Worm (Caenorhabditis elegans) whole organism, L4 larva: ENCODE measurements around the gene C49H3.4.

Experiments used
- D1046.2 ChIP-seq: fragments of 200-800 bp; sonication (Bioruptor generic); IDR thresholded peaks from 2 replicates; pipeline ENCODE4 v1.3.6; 2022; ENCODE audit warnings: missing genetic modification characterization, missing compliant biosample characterization
- T20F7.1 ChIP-seq: fragments of 200-800 bp; sonication (Bioruptor generic); optimal IDR thresholded peaks from 2 replicates; lab custom pipeline; 2018; ENCODE audit warnings: mild to moderate bottlenecking, missing genetic modification characterization, missing compliant biosample characterization
- Y48G9A.11 ChIP-seq: fragments of 200-800 bp; sonication (Bioruptor generic); IDR thresholded peaks from 2 replicates; pipeline ENCODE4 v1.3.6; 2022; ENCODE audit warnings: missing genetic modification reagents, missing genetic modification characterization, missing compliant biosample characterization
- ZK337.2 ChIP-seq: fragments of 200-800 bp; sonication (Bioruptor generic); IDR thresholded peaks from 2 replicates; pipeline ENCODE4 v1.3.6; 2022; ENCODE audit warnings: missing genetic modification reagents, missing genetic modification characterization, missing compliant biosample characterization
- aha-1 ChIP-seq: fragments of 150-350 bp; peaks from one replicate; lab custom pipeline; 2014; ENCODE audit warnings: missing biosample characterization, missing genetic modification characterization
- attf-4 ChIP-seq: sonication (generic microtip); optimal IDR thresholded peaks from 3 replicates; lab custom pipeline; 2017; ENCODE audit warnings: missing biosample characterization, missing genetic modification characterization
- ces-1 ChIP-seq: fragments of 150-350 bp; sonication (generic microtip); optimal IDR thresholded peaks from 4 replicates; lab custom pipeline; 2014; ENCODE audit warnings: missing biosample characterization, missing genetic modification reagents, missing genetic modification characterization
- ctbp-1 ChIP-seq: fragments of 200-800 bp; sonication (Bioruptor generic); IDR thresholded peaks from 2 replicates; pipeline ENCODE4 v1.3.6; 2022; ENCODE audit warnings: missing genetic modification reagents, missing genetic modification characterization, missing compliant biosample characterization
- daf-8 ChIP-seq: fragments of 200-800 bp; sonication (Bioruptor generic); IDR thresholded peaks from 2 replicates; pipeline ENCODE4 v1.3.6; 2022; ENCODE audit warnings: missing genetic modification characterization, missing compliant biosample characterization
- dmd-6 ChIP-seq: fragments of 200-800 bp; sonication (Bioruptor generic); IDR thresholded peaks from 2 replicates; pipeline ENCODE4 v1.3.6; 2022; ENCODE audit warnings: missing genetic modification reagents, missing genetic modification characterization, missing compliant biosample characterization
- dmd-8 ChIP-seq: fragments of 200-800 bp; sonication (Bioruptor generic); IDR thresholded peaks from 2 replicates; pipeline ENCODE4 v1.3.6; 2022; ENCODE audit warnings: missing genetic modification characterization, missing compliant biosample characterization
- dmd-9 ChIP-seq: fragments of 200-800 bp; sonication (Bioruptor generic); IDR thresholded peaks from 2 replicates; pipeline ENCODE4 v1.3.6; 2022; ENCODE audit warnings: missing genetic modification reagents, missing genetic modification characterization, missing compliant biosample characterization
- dpl-1 ChIP-seq: fragments of 150-350 bp; optimal IDR thresholded peaks from 2 replicates; lab custom pipeline; 2014; ENCODE audit warnings: missing biosample characterization, missing genetic modification reagents, missing genetic modification characterization
- duxl-1 ChIP-seq: sonication (generic microtip); optimal IDR thresholded peaks from 2 replicates; lab custom pipeline; 2016; ENCODE audit warnings: mild to moderate bottlenecking, missing genetic modification characterization, moderate library complexity, missing compliant biosample characterization; ENCODE audit not compliant: poor library complexity
- dve-1 ChIP-seq: sonication (generic microtip); optimal IDR thresholded peaks from 2 replicates; lab custom pipeline; 2017; ENCODE audit warnings: antibody characterized with exemption, mild to moderate bottlenecking, missing genetic modification characterization, missing compliant biosample characterization; ENCODE audit not compliant: insufficient read depth
- egl-43 ChIP-seq: fragments of 200-800 bp; sonication (Bioruptor generic); IDR thresholded peaks from 2 replicates; pipeline ENCODE4 v1.3.6; 2022; ENCODE audit warnings: missing genetic modification reagents, missing genetic modification characterization, missing compliant biosample characterization
- fkh-10 ChIP-seq: fragments of 150-350 bp; optimal IDR thresholded peaks from 2 replicates; lab custom pipeline; 2014; ENCODE audit warnings: missing biosample characterization, missing genetic modification reagents, missing genetic modification characterization
- fos-1 ChIP-seq: fragments of 150-350 bp; optimal IDR thresholded peaks from 2 replicates; lab custom pipeline; 2014; ENCODE audit warnings: missing biosample characterization, missing genetic modification characterization
- hlh-11 ChIP-seq: fragments of 200-800 bp; sonication (Bioruptor generic); optimal IDR thresholded peaks from 2 replicates; lab custom pipeline; 2018; ENCODE audit warnings: mild to moderate bottlenecking, missing genetic modification characterization, missing compliant biosample characterization
- hlh-30 ChIP-seq: sonication (generic microtip); optimal IDR thresholded peaks from 2 replicates; lab custom pipeline; 2017; ENCODE audit warnings: antibody characterized with exemption, mild to moderate bottlenecking, missing genetic modification characterization, missing compliant biosample characterization; ENCODE audit not compliant: insufficient read depth
- jun-1 ChIP-seq: fragments of 150-350 bp; optimal IDR thresholded peaks from 2 replicates; lab custom pipeline; 2014; ENCODE audit warnings: missing biosample characterization, missing genetic modification reagents, missing genetic modification characterization
- lin-13 ChIP-seq: fragments of 150-350 bp; optimal IDR thresholded peaks from 2 replicates; lab custom pipeline; 2014; ENCODE audit warnings: missing biosample characterization, missing genetic modification reagents, missing genetic modification characterization
- lin-38 ChIP-seq: fragments of 200-800 bp; sonication (Bioruptor generic); IDR thresholded peaks from 2 replicates; pipeline ENCODE4 v1.3.6; 2022; ENCODE audit warnings: missing genetic modification reagents, missing genetic modification characterization, missing compliant biosample characterization
- lin-39 ChIP-seq: fragments of 150-350 bp; optimal IDR thresholded peaks from 2 replicates; lab custom pipeline; 2014; ENCODE audit warnings: missing biosample characterization, missing genetic modification reagents, missing genetic modification characterization
- lsy-2 ChIP-seq, 2 experiments: fragments of 150-350 bp in 1 of 2; sonication (generic microtip) in 1 of 2; optimal IDR thresholded peaks; 2 replicates each; lab custom pipeline; 2014 to 2017; ENCODE audit warnings: missing biosample characterization in 2 of 2, missing genetic modification characterization in 2 of 2
- mdl-1 ChIP-seq, 2 experiments: fragments of 150-350 bp in 1 of 2; sonication (generic microtip) in 1 of 2; optimal IDR thresholded peaks; 2 replicates each; lab custom pipeline; 2014 to 2017; ENCODE audit warnings: missing biosample characterization in 2 of 2, missing genetic modification characterization in 2 of 2
- mep-1 ChIP-seq: fragments of 150-350 bp; sonication (generic microtip); optimal IDR thresholded peaks from 3 replicates; lab custom pipeline; 2014; ENCODE audit warnings: missing biosample characterization, missing genetic modification characterization
- mes-2 ChIP-seq: sonication (generic microtip); optimal IDR thresholded peaks from 2 replicates; lab custom pipeline; 2016; ENCODE audit warnings: missing genotype, mild to moderate bottlenecking, missing genetic modification characterization, missing compliant biosample characterization; ENCODE audit not compliant: poor library complexity, severe bottlenecking
- mxl-3 ChIP-seq: fragments of 200-800 bp; sonication (Bioruptor generic); optimal IDR thresholded peaks from 2 replicates; lab custom pipeline; 2018; ENCODE audit warnings: mild to moderate bottlenecking, missing genetic modification characterization, missing compliant biosample characterization
- nhr-28 ChIP-seq: fragments of 150-350 bp; optimal IDR thresholded peaks from 2 replicates; lab custom pipeline; 2014; ENCODE audit warnings: missing biosample characterization, missing genetic modification characterization
- nhr-42 ChIP-seq: fragments of 200-800 bp; sonication (Bioruptor generic); IDR thresholded peaks from 2 replicates; pipeline ENCODE4 v1.3.6; 2022; ENCODE audit warnings: missing genetic modification characterization, missing compliant biosample characterization
- nhr-76 ChIP-seq: fragments of 150-350 bp; optimal IDR thresholded peaks from 2 replicates; lab custom pipeline; 2014; ENCODE audit warnings: missing biosample characterization, missing genetic modification characterization
- nhr-77 ChIP-seq: fragments of 150-350 bp; optimal IDR thresholded peaks from 2 replicates; lab custom pipeline; 2014; ENCODE audit warnings: missing biosample characterization, missing genetic modification characterization
- php-3 ChIP-seq: fragments of 200-800 bp; sonication (Bioruptor generic); IDR thresholded peaks from 2 replicates; pipeline ENCODE4 v1.3.6; 2022; ENCODE audit warnings: missing genetic modification reagents, missing genetic modification characterization, missing compliant biosample characterization
- pqm-1 ChIP-seq: sonication (generic microtip); optimal IDR thresholded peaks from 2 replicates; lab custom pipeline; 2017; ENCODE audit warnings: missing biosample characterization, missing genetic modification characterization
- rbr-2 ChIP-seq: sonication (generic microtip); optimal IDR thresholded peaks from 2 replicates; lab custom pipeline; 2016; ENCODE audit warnings: missing genotype, missing genetic modification characterization, missing compliant biosample characterization
- snpc-1.2 ChIP-seq: fragments of 200-800 bp; sonication (Bioruptor generic); IDR thresholded peaks from 2 replicates; pipeline ENCODE4 v1.3.6; 2022; ENCODE audit warnings: missing genetic modification reagents, missing genetic modification characterization, missing compliant biosample characterization
- unc-39 ChIP-seq: sonication (generic microtip); optimal IDR thresholded peaks from 2 replicates; lab custom pipeline; 2017; ENCODE audit warnings: missing biosample characterization, missing genetic modification characterization
- unc-62 ChIP-seq, 3 experiments: fragments of 150-350 bp in 1 of 3; sonication (generic microtip); optimal IDR thresholded peaks in 2 of 3; peaks in 1 of 3; 1 replicate in 1 of 3; 2 replicates in 2 of 3; lab custom pipeline; 2014 to 2017; ENCODE audit warnings: missing biosample characterization in 3 of 3, missing genetic modification characterization in 3 of 3, missing genetic modification reagents in 3 of 3, missing genotype in 1 of 3
- vab-7 ChIP-seq: fragments of 200-800 bp; sonication (Bioruptor generic); IDR thresholded peaks from 2 replicates; pipeline ENCODE4 v1.3.6; 2022; ENCODE audit warnings: missing genetic modification reagents, missing genetic modification characterization, missing compliant biosample characterization
- zag-1 ChIP-seq: fragments of 150-350 bp; optimal IDR thresholded peaks from 2 replicates; lab custom pipeline; 2014; ENCODE audit warnings: missing biosample characterization, missing genetic modification characterization
- zfp-3 ChIP-seq: fragments of 200-800 bp; sonication (Bioruptor generic); conservative IDR thresholded peaks from 2 replicates; pipeline ENCODE4 v1.3.6; 2022; ENCODE audit warnings: missing genetic modification reagents, missing genetic modification characterization, missing compliant biosample characterization
- ztf-7 ChIP-seq: fragments of 150-350 bp; optimal IDR thresholded peaks from 2 replicates; lab custom pipeline; 2014; ENCODE audit warnings: missing biosample characterization, missing genetic modification characterization

The C49H3.4 gene

ce11 chrIV:7916907-7917306 is 1.8 kb downstream of the C49H3.4 start:
- TF ChIP-seq php-3 (GFP tag; lab: Robert Waterston, UW) (no peak), unc-62 (GFP tag; optimal IDR thresholded peaks at IDR 0.05 in 1 of 2; lab: Kevin White, UChicago) (peak in 1 of 2 experiments; percentile 90), unc-62 (tag; optimal IDR thresholded peaks at IDR 0.05; lab: Kevin White, UChicago) (no peak), aha-1 (tag; lab: Kevin White, UChicago) (peak; percentile 90)

ce11 chrIV:7917881-7918280 is 2.8 kb downstream of the C49H3.4 start:
- TF ChIP-seq aha-1 (tag; lab: Kevin White, UChicago) (peak; percentile 95), D1046.2 (GFP tag; lab: Robert Waterston, UW) (no peak), unc-62 (GFP tag; optimal IDR thresholded peaks at IDR 0.05 in 1 of 2; lab: Kevin White, UChicago) (peak in 1 of 2 experiments; percentile 83), unc-62 (tag; optimal IDR thresholded peaks at IDR 0.05; lab: Kevin White, UChicago) (no peak)

- TF ChIP-seq mes-2 (tag; lab: Kevin White, UChicago) (no peak), unc-62 (GFP tag; optimal IDR thresholded peaks at IDR 0.05 in 1 of 2; lab: Kevin White, UChicago) (peak in 1 of 2 experiments; percentile 63), unc-62 (tag; optimal IDR thresholded peaks at IDR 0.05; lab: Kevin White, UChicago) (no peak)
- TF ChIP-seq, all 104 proteins: peak for 1
These were observed 5.0 kb downstream of the C49H3.4 start, which contains the start of gene C49H3.16 for ce11 chrIV:7920126-7920525. C49H3.16 (plus strand) TSS chrIV:7920426.

- TF ChIP-seq snpc-1.2 (GFP tag; lab: Robert Waterston, UW) (no peak), dmd-9 (no peak), nhr-76 (tag; lab: Kevin White, UChicago) (no peak), nhr-28 (tag; lab: Kevin White, UChicago) (peak; percentile 10), ZK337.2 (no peak), pqm-1 (no peak), ztf-7 (no peak), mdl-1 (tag; optimal IDR thresholded peaks at IDR 0.05; lab: Kevin White, UChicago) (peak in 1 of 2 experiments; percentile 54), dmd-8 (GFP tag; lab: Robert Waterston, UW) (no peak), nhr-42 (no peak), lin-13 (GFP tag; lab: Kevin White, UChicago) (no peak), jun-1 (tag; lab: Kevin White, UChicago) (no peak), lin-38 (0 out of 2 replicates have a peak, but pooled peaks have one; percentile 22), hlh-11 (tag; lab: Kevin White, UChicago) (peak; percentile 27), D1046.2 (GFP tag; lab: Robert Waterston, UW) (no peak), lin-39 (tag; lab: Kevin White, UChicago) (no peak), duxl-1 (tag; lab: Kevin White, UChicago) (no peak), attf-4 (tag; lab: Kevin White, UChicago) (no peak), zfp-3 (GFP tag; lab: Robert Waterston, UW) (no peak), Y48G9A.11 (GFP tag; lab: Robert Waterston, UW) (no peak), egl-43 (no peak), ces-1 (no peak), dpl-1 (peak; percentile 51), dve-1 (tag; lab: Kevin White, UChicago) (peak; percentile 38), hlh-30 (peak; percentile 80), lsy-2 (tag; optimal IDR thresholded peaks at IDR 0.05; lab: Kevin White, UChicago) (peak in 1 of 2 experiments; percentile 82), T20F7.1 (GFP tag; lab: Kevin White, UChicago) (no peak), mes-2 (tag; lab: Kevin White, UChicago) (peak; percentile 65), fkh-10 (GFP tag; lab: Kevin White, UChicago) (no peak), mep-1 (tag; lab: Kevin White, UChicago) (peak; percentile 52), nhr-77 (peak; percentile 24), daf-8 (no peak), fos-1 (no peak), ctbp-1 (GFP tag; lab: Robert Waterston, UW) (no peak), zag-1 (tag; lab: Kevin White, UChicago) (no peak), dmd-6 (GFP tag; lab: Robert Waterston, UW) (no peak), mxl-3 (GFP tag; lab: Kevin White, UChicago) (no peak), vab-7 (GFP tag; lab: Robert Waterston, UW) (no peak), unc-39 (tag; lab: Kevin White, UChicago) (no peak), rbr-2 (tag; lab: Kevin White, UChicago) (peak; percentile 15)
These were observed 8.9 kb downstream of the C49H3.4 start, which contains the start of the genes xpo-3 and C49H3.3 for ce11 chrIV:7923982-7924480. xpo-3 (minus strand) TSS chrIV:7924032. C49H3.3 (plus strand) TSS chrIV:7924350.
